Fruit fly (Drosophila melanogaster) whole organism, embryonic: ENCODE measurements around the gene CG5541.

Experiments
- Blimp-1 ChIP-seq: fragments of 200-800 bp; sonication (Bioruptor generic); optimal IDR thresholded peaks from 3 replicates; lab custom pipeline; 2018; ENCODE audit warnings: missing biosample characterization, missing genetic modification characterization, mild to moderate bottlenecking, moderate library complexity, missing genetic modification reagents
- C15 ChIP-seq: fragments of 200-800 bp; sonication (Bioruptor generic); IDR thresholded peaks from 3 replicates; pipeline ENCODE4 v1.3.6; 2022; ENCODE audit warnings: missing biosample characterization, missing genetic modification characterization
- CG10274 ChIP-seq: fragments of 200-800 bp; sonication (Bioruptor generic); optimal IDR thresholded peaks from 3 replicates; lab custom pipeline; 2017; ENCODE audit warnings: missing biosample characterization, mild to moderate bottlenecking, missing genetic modification characterization
- CG11085 ChIP-seq: fragments of 200-800 bp; sonication (Bioruptor generic); IDR thresholded peaks from 2 replicates; pipeline ENCODE4 v1.3.6; 2022; ENCODE audit warnings: missing biosample characterization, missing genetic modification characterization
- CG11247 ChIP-seq: fragments of 200-800 bp; sonication (Bioruptor generic); IDR thresholded peaks from 2 replicates; pipeline ENCODE4 v1.3.6; 2022; ENCODE audit warnings: missing biosample characterization, missing genetic modification characterization
- CG17328 ChIP-seq: fragments of 200-800 bp; sonication (Bioruptor generic); IDR thresholded peaks from 2 replicates; pipeline ENCODE4 v1.3.6; 2022; ENCODE audit warnings: missing biosample characterization, missing genetic modification characterization
- CG18764 ChIP-seq: fragments of 200-800 bp; sonication (Bioruptor generic); optimal IDR thresholded peaks from 3 replicates; lab custom pipeline; 2016; ENCODE audit warnings: missing biosample characterization, missing genetic modification characterization
- CG32532 ChIP-seq: fragments of 200-800 bp; sonication (Bioruptor generic); IDR thresholded peaks from 2 replicates; pipeline ENCODE4 v1.3.6; 2022; ENCODE audit warnings: missing biosample characterization, missing genetic modification characterization
- CG6175 ChIP-seq: fragments of 200-800 bp; sonication (Bioruptor generic); IDR thresholded peaks from 3 replicates; pipeline ENCODE4 v1.3.6; 2022; ENCODE audit warnings: missing biosample characterization, missing genetic modification characterization
- CG7839 ChIP-seq: fragments of 200-800 bp; sonication (Bioruptor generic); optimal IDR thresholded peaks from 3 replicates; lab custom pipeline; 2018; ENCODE audit warnings: missing biosample characterization, mild to moderate bottlenecking, missing genetic modification characterization, moderate library complexity
- CG8089 ChIP-seq: fragments of 200-800 bp; sonication (Bioruptor generic); optimal IDR thresholded peaks from 3 replicates; lab custom pipeline; 2016; ENCODE audit warnings: missing biosample characterization, missing genetic modification characterization
- CG8290 ChIP-seq, 3 experiments: fragments of 200-800 bp; sonication (Bioruptor generic); optimal IDR thresholded peaks; 2 replicates each; lab custom pipeline; 2016 to 2019; ENCODE audit warnings: missing biosample characterization in 3 of 3, missing genetic modification characterization in 3 of 3, mild to moderate bottlenecking in 2 of 3, moderate library complexity in 1 of 3
- CG8924 ChIP-seq: fragments of 200-800 bp; optimal IDR thresholded peaks from 3 replicates; lab custom pipeline; 2019; ENCODE audit warnings: missing biosample characterization, mild to moderate bottlenecking, missing genetic modification characterization, moderate library complexity
- CrebB ChIP-seq: fragments of 200-800 bp; sonication (Bioruptor generic); optimal IDR thresholded peaks from 3 replicates; lab custom pipeline; 2018; ENCODE audit warnings: missing biosample characterization, mild to moderate bottlenecking, missing genetic modification characterization
- GATAe ChIP-seq: fragments of 200-800 bp; sonication (Bioruptor generic); conservative IDR thresholded peaks from 2 replicates; pipeline ENCODE4 v1.3.6; 2022; ENCODE audit warnings: missing biosample characterization, missing genetic modification characterization
- Gug ChIP-seq: fragments of 200-800 bp; sonication (Bioruptor generic); IDR thresholded peaks from 4 replicates; pipeline ENCODE4 v1.3.6; 2022; ENCODE audit warnings: missing biosample characterization, missing genetic modification characterization
- HHEX ChIP-seq: fragments of 200-800 bp; sonication (Bioruptor generic); optimal IDR thresholded peaks from 3 replicates; lab custom pipeline; 2017; ENCODE audit warnings: missing biosample characterization, mild to moderate bottlenecking, missing genetic modification characterization, missing genetic modification reagents
- HLH54F ChIP-seq: fragments of 200-800 bp; sonication (Bioruptor generic); optimal IDR thresholded peaks from 3 replicates; lab custom pipeline; 2016; ENCODE audit warnings: missing biosample characterization, missing genetic modification characterization
- Hr78 ChIP-seq, 2 experiments: fragments of 200-800 bp in 1 of 2; fragments of >200 bp in 1 of 2; sonication (Bioruptor generic) in 1 of 2; optimal IDR thresholded peaks; 2 replicates each; lab custom pipeline; 2017 to 2019; ENCODE audit warnings: missing biosample characterization in 2 of 2, missing genetic modification characterization in 2 of 2, mild to moderate bottlenecking in 1 of 2, moderate library complexity in 1 of 2
- Med ChIP-seq: fragments of 200-800 bp; sonication (Bioruptor generic); peaks from one replicate; lab custom pipeline; 2016; ENCODE audit warnings: missing biosample characterization, missing genetic modification characterization, mild to moderate bottlenecking, inconsistent platforms, moderate library complexity
- PHDP ChIP-seq: fragments of 200-800 bp; sonication (Bioruptor generic); optimal IDR thresholded peaks from 3 replicates; lab custom pipeline; 2018; ENCODE audit warnings: missing biosample characterization, mild to moderate bottlenecking, missing genetic modification characterization, moderate library complexity
- bcd ChIP-seq: fragments of 200-800 bp; sonication (Bioruptor generic); optimal IDR thresholded peaks from 2 replicates; lab custom pipeline; 2017; ENCODE audit warnings: missing biosample characterization, mild to moderate bottlenecking, missing genetic modification characterization
- chinmo ChIP-seq: fragments of 200-800 bp; sonication (Bioruptor generic); IDR thresholded peaks from 4 replicates; pipeline ENCODE4 v1.3.6; 2022; ENCODE audit warnings: missing biosample characterization, missing genetic modification characterization; ENCODE audit not compliant: partially characterized antibody
- ci ChIP-seq: fragments of 200-800 bp; sonication (Bioruptor generic); IDR thresholded peaks from 3 replicates; pipeline ENCODE4 v1.3.6; 2022; ENCODE audit warnings: missing biosample characterization, missing genetic modification characterization
- crol ChIP-seq: fragments of 200-800 bp; sonication (Bioruptor generic); IDR thresholded peaks from 2 replicates; pipeline ENCODE4 v1.3.6; 2022; ENCODE audit warnings: missing biosample characterization, missing genetic modification characterization
- dmrt99B ChIP-seq: fragments of 200-800 bp; sonication (Bioruptor generic); optimal IDR thresholded peaks from 2 replicates; lab custom pipeline; 2018; ENCODE audit warnings: missing biosample characterization, mild to moderate bottlenecking, missing genetic modification characterization, moderate library complexity
- kah ChIP-seq: fragments of 200-800 bp; sonication (Bioruptor generic); optimal IDR thresholded peaks from 2 replicates; lab custom pipeline; 2018; ENCODE audit warnings: missing biosample characterization, mild to moderate bottlenecking, missing genetic modification characterization
- kni ChIP-seq: fragments of 200-800 bp; sonication (Bioruptor generic); optimal IDR thresholded peaks from 3 replicates; lab custom pipeline; 2017; ENCODE audit warnings: mild to moderate bottlenecking, missing biosample characterization, missing genetic modification reagents, missing genetic modification characterization
- lola ChIP-seq, 3 experiments: fragments of >200 bp in 2 of 3; fragments of 200-800 bp in 1 of 3; sonication (Bioruptor generic) in 1 of 3; optimal IDR thresholded peaks; 2 replicates each; lab custom pipeline; 2017 to 2019; ENCODE audit warnings: missing biosample characterization in 3 of 3, missing genetic modification characterization in 3 of 3, mild to moderate bottlenecking in 1 of 3, moderate library complexity in 1 of 3
- mam ChIP-seq: fragments of 200-800 bp; sonication (Bioruptor generic); optimal IDR thresholded peaks from 3 replicates; lab custom pipeline; 2016; ENCODE audit warnings: missing biosample characterization, missing genetic modification characterization
- nom ChIP-seq: fragments of 200-800 bp; sonication (Bioruptor generic); optimal IDR thresholded peaks from 2 replicates; lab custom pipeline; 2017; ENCODE audit warnings: missing biosample characterization, missing genetic modification characterization, mild to moderate bottlenecking, moderate library complexity, missing genetic modification reagents
- pita ChIP-seq: fragments of 200-800 bp; sonication (Bioruptor generic); optimal IDR thresholded peaks from 2 replicates; lab custom pipeline; 2017; ENCODE audit warnings: missing biosample characterization, mild to moderate bottlenecking, missing genetic modification characterization
- sd ChIP-seq: fragments of 200-800 bp; sonication (Bioruptor generic); optimal IDR thresholded peaks from 3 replicates; lab custom pipeline; 2018; ENCODE audit warnings: missing biosample characterization, mild to moderate bottlenecking, missing genetic modification characterization, moderate library complexity
- slbo ChIP-seq: fragments of 200-800 bp; sonication (Bioruptor generic); IDR thresholded peaks from 2 replicates; pipeline ENCODE4 v1.3.6; 2022; ENCODE audit warnings: missing biosample characterization, missing genetic modification characterization
- sug ChIP-seq: fragments of 200-800 bp; optimal IDR thresholded peaks from 2 replicates; lab custom pipeline; 2019; ENCODE audit warnings: missing biosample characterization, mild to moderate bottlenecking, missing genetic modification characterization, moderate library complexity
- tio ChIP-seq: fragments of 200-800 bp; sonication (Bioruptor generic); optimal IDR thresholded peaks from 2 replicates; lab custom pipeline; 2017; ENCODE audit warnings: missing biosample characterization, missing genetic modification characterization, inconsistent platforms
- unpg ChIP-seq: fragments of 200-800 bp; sonication (Bioruptor generic); optimal IDR thresholded peaks from 3 replicates; lab custom pipeline; 2018; ENCODE audit warnings: missing biosample characterization, mild to moderate bottlenecking, missing genetic modification characterization, moderate library complexity
- vvl ChIP-seq: fragments of 200-800 bp; sonication (Bioruptor generic); IDR thresholded peaks from 2 replicates; pipeline ENCODE4 v1.3.6; 2022; ENCODE audit warnings: missing biosample characterization, missing genetic modification characterization
- zfh1 ChIP-seq: fragments of 200-800 bp; sonication (Bioruptor generic); IDR thresholded peaks from 3 replicates; pipeline ENCODE4 v1.3.6; 2022; ENCODE audit warnings: missing biosample characterization, missing genetic modification characterization

CG5541 gene

DNA sequence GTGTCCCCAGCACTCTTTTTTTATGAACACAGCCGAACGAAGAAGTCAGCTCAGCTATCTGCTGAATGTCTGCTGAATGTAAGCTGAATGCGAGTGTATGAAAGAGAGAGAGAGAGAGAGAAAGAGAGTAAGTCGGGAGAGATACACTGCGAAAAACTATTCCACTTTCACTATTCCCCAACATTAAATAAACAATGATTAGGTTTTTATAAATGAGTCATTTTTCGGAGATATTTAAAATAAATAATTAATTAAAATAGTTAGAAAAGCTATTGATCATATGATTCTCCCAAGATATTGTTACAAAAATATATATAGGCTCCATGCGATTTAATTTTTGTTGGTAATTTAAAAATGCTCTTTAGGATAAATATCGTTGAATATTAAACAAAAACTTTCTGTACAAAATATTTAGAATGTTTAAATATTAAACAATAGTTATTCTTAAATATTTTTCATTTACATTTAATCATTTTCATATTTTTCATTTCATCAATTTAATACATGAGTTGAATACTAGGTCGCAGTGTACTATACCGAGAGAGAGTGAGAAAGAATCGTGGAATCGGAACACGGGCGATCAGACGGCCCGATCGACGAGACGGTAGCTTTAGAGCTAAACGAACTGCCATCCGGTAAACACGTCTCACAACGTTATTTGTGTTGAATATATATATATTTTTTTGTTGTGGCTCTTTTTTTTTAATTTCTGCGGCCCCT, 19.9 kb upstream of the CG5541 start, which contains the start of gene be (continued):
- TF ChIP-seq CrebB (tag; lab: Kevin White, UChicago) (no peak), tio (GFP tag; lab: Kevin White, UChicago) (peak; percentile 16), bcd (GFP tag; lab: Kevin White, UChicago) (peak; percentile 64), lola (GFP tag; optimal IDR thresholded peaks at IDR 0.05; lab: Kevin White, UChicago) (peak in 1 of 3 experiments; percentile 91), CG8290 (GFP tag; optimal IDR thresholded peaks at IDR 0.05; lab: Kevin White, UChicago) (no peak), CG8290 (tag; optimal IDR thresholded peaks at IDR 0.05; lab: Kevin White, UChicago) (peak in 1 of 2 experiments; percentile 37)

DNA sequence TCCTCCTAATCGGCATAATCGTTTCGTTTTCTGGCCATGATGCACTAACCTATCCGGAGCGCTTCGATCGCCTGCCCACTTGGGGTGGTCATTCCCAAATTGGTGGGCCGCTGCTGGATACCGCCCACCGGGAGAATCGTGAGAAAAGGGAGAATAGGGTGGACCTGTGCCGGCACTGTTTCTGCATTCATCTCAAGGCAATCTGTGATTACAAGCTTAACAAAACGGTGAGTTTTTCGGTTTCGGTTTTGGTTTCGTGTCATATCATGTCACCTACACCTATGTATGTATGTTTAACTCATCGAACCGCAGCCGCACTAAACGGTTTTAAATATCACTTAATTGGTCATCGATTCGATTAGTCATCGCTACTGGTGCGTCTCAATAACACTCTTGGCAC, 19.2 kb upstream of the CG5541 start:
- TF ChIP-seq Med (GFP tag; lab: Kevin White, UChicago) (peak; percentile 52), slbo (GFP tag; lab: Robert Waterston, UW) (no peak), nom (GFP tag; lab: Kevin White, UChicago) (peak; percentile 84)

DNA sequence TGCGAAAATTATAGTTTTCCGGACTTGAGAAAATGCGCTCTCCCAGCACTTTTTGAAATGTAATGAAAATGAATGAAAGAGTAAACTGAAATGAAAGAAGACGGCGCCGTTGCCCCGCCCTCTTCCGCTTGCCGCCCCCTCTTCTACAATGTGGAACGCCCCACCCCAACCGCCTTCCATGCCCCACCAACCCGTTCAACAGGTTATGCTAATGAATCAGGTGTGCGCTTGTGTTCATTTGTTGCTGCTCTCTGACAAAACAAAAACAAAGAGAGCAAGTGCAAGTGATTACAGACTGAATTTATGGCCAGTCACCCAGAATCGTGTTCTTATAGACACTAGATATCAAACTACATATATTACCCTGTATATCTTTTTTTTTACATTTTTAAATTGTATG, 18.2 kb upstream of the CG5541 start:
- TF ChIP-seq CG32532 (GFP tag; lab: Robert Waterston, UW) (no peak), Gug (no peak), ci (GFP tag; lab: Robert Waterston, UW) (0 out of 3 replicates have a peak, but pooled peaks have one; percentile 11), CG8290 (GFP tag; optimal IDR thresholded peaks at IDR 0.05; lab: Kevin White, UChicago) (no peak), CG8290 (tag; optimal IDR thresholded peaks at IDR 0.05; lab: Kevin White, UChicago) (no peak), sug (tag; lab: Kevin White, UChicago) (no peak), CG10274 (GFP tag; lab: Kevin White, UChicago) (no peak), zfh1 (GFP tag; lab: Robert Waterston, UW) (no peak), CG17328 (GFP tag; lab: Robert Waterston, UW) (no peak), crol (peak; percentile 93), kni (GFP tag; lab: Kevin White, UChicago) (peak; percentile 43), CG11085 (no peak), CG8924 (tag; lab: Kevin White, UChicago) (peak; percentile 18), PHDP (tag; lab: Kevin White, UChicago) (no peak), CG11247 (no peak), CG6175 (GFP tag; lab: Robert Waterston, UW) (0 out of 3 replicates have a peak, but pooled peaks have one; percentile 22), unpg (no peak), CG8089 (no peak), kah (GFP tag; lab: Kevin White, UChicago) (peak; percentile 29), C15 (GFP tag; lab: Robert Waterston, UW) (no peak), pita (GFP tag; lab: Kevin White, UChicago) (no peak), nom (GFP tag; lab: Kevin White, UChicago) (peak; percentile 40), HLH54F (no peak), Hr78 (GFP tag; optimal IDR thresholded peaks at IDR 0.05; lab: Kevin White, UChicago) (no peak), CG7839 (no peak), chinmo (0 out of 4 replicates have a peak, but pooled peaks have one; percentile 56), GATAe (GFP tag; lab: Robert Waterston, UW) (no peak), mam (no peak), Blimp-1 (peak; percentile 52), HHEX (GFP tag; lab: Kevin White, UChicago) (no peak), vvl (GFP tag; lab: Robert Waterston, UW) (peak; percentile 88), sd (tag; lab: Kevin White, UChicago) (peak; percentile 9), CG18764 (no peak), dmrt99B (tag; lab: Kevin White, UChicago) (no peak)
